Worm (Caenorhabditis elegans) whole organism, late embryonic: ENCODE measurements around the gene B0281.5.

ENCODE experiments used
- C08G9.2 ChIP-seq: sonication (generic microtip); optimal IDR thresholded peaks from 2 replicates; lab custom pipeline; 2016; ENCODE audit warnings: mild to moderate bottlenecking, missing genetic modification characterization, moderate library complexity, missing compliant biosample characterization
- ahr-1 ChIP-seq: sonication (generic microtip); optimal IDR thresholded peaks from 2 replicates; lab custom pipeline; 2016; ENCODE audit warnings: missing genetic modification characterization, missing compliant biosample characterization
- ceh-31 ChIP-seq: sonication (generic microtip); optimal IDR thresholded peaks from 2 replicates; lab custom pipeline; 2016; ENCODE audit warnings: missing genetic modification characterization, missing compliant biosample characterization
- odd-2 ChIP-seq: sonication (generic microtip); optimal IDR thresholded peaks from 2 replicates; lab custom pipeline; 2017; ENCODE audit warnings: antibody characterized with exemption, mild to moderate bottlenecking, missing genetic modification characterization, missing compliant biosample characterization
- pha-4 ChIP-seq: fragments of 150-350 bp; optimal IDR thresholded peaks from 2 replicates; lab custom pipeline; 2018; ENCODE audit warnings: missing biosample characterization, missing genetic modification reagents, missing genetic modification characterization
- unc-55 ChIP-seq: sonication (generic microtip); optimal IDR thresholded peaks from 2 replicates; lab custom pipeline; 2017; ENCODE audit warnings: missing biosample characterization, missing genetic modification reagents, missing genetic modification characterization

The B0281.5 gene

DNA sequence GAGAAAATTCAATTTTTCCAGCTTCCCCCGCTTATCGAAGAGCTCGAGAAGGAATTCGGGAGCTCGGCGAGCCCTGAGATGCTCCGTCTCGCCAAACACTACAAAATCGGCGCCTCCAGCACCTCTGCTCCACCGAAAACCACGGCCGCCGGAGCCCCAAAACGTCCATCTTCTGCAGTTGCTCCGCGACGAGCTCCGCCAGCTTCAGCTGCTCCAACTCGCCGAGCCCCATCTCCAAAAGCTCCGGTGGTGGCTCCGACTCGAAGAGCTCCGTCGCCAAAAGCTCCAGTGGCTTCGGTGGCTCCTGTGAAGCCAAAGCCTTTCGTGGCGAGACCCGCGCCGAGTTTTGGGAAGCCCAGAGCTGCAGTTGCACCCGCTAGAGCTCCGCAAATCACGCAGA, 49.1 kb downstream of the B0281.5 start:
- TF ChIP-seq C08G9.2 (tag; lab: Kevin White, UChicago): no peak
- no peak for TF ChIP-seq odd-2
- no peak for TF ChIP-seq ceh-31 (tag; lab: Kevin White, UChicago)
- no peak for TF ChIP-seq pha-4 (tag; lab: Kevin White, UChicago)
- no peak for TF ChIP-seq ahr-1
- no peak for TF ChIP-seq unc-55 (GFP tag; lab: Kevin White, UChicago)
- TF ChIP-seq, all 69 proteins: peak for 0
